Fruit fly (Drosophila melanogaster) whole organism, embryonic: Measurements from ENCODE around the gene CG11617.

Source experiments
- CG10267 ChIP-seq: fragments of 200-800 bp; sonication (Bioruptor generic); optimal IDR thresholded peaks from 2 replicates; lab custom pipeline; 2018; ENCODE audit warnings: missing biosample characterization, mild to moderate bottlenecking, missing genetic modification characterization, moderate library complexity
- CG9437 ChIP-seq: fragments of 200-800 bp; sonication (Bioruptor generic); optimal IDR thresholded peaks from 2 replicates; lab custom pipeline; 2018; ENCODE audit warnings: missing biosample characterization, mild to moderate bottlenecking, missing genetic modification characterization
- H2.0 ChIP-seq: fragments of 200-800 bp; sonication (Bioruptor generic); IDR thresholded peaks from 2 replicates; pipeline ENCODE4 v1.3.6; 2022; ENCODE audit warnings: missing biosample characterization, missing genetic modification characterization
- Sry-δ ChIP-seq: fragments of 200-800 bp; sonication (Bioruptor generic); optimal IDR thresholded peaks from 2 replicates; lab custom pipeline; 2016; ENCODE audit warnings: missing biosample characterization, missing genetic modification characterization
- bsh ChIP-seq, 2 experiments: fragments of 200-800 bp; sonication (Bioruptor generic); optimal IDR thresholded peaks; 2 replicates each; lab custom pipeline; 2017 to 2018; ENCODE audit warnings: mild to moderate bottlenecking in 2 of 2, missing biosample characterization in 2 of 2, missing genetic modification characterization in 2 of 2, moderate library complexity in 1 of 2
- lilli ChIP-seq: fragments of 200-800 bp; sonication (Bioruptor generic); optimal IDR thresholded peaks from 3 replicates; lab custom pipeline; 2016; ENCODE audit warnings: missing biosample characterization, missing genetic modification characterization
- slp2 ChIP-seq: fragments of 200-800 bp; sonication (Bioruptor generic); optimal IDR thresholded peaks from 2 replicates; lab custom pipeline; 2016; ENCODE audit warnings: missing biosample characterization, missing genetic modification characterization
- z ChIP-seq: fragments of 200-800 bp; sonication (Bioruptor generic); IDR thresholded peaks from 3 replicates; pipeline ENCODE4 v1.3.6; 2022; ENCODE audit warnings: missing biosample characterization, missing genetic modification characterization

The CG11617 gene

DNA sequence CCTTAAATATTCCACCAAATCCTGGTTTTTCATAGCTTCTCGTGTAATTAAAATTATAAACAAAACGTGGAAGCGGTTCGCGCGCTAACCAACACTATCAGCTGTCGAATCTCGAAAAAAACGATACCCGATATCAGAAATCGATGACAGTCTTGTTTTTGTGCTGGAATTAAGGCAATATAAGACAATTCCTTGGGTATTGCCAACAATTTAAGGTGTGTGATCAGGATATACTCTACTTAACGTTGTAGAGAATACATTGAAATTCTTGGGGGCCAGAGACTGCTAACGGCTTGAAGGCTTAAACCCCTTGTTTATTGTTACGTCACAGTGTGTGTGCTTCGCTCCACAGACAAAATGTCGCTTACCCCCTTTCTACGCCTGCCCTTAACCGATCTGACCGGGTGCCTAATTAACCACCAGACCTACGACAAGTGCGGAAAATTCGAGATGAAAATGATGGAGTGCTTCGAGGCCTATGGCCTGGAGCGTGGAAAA lies 51.8 kb downstream of the CG11617 start, which contains the start of gene Pus10 (continued):
- TF ChIP-seq Sry-δ (GFP tag; lab: Kevin White, UChicago) (peak; percentile 40), H2.0 (no peak), CG10267 (peak; percentile 95), lilli (GFP tag; lab: Kevin White, UChicago) (peak; percentile 18), CG9437 (GFP tag; lab: Kevin White, UChicago) (peak; percentile 16), slp2 (GFP tag; lab: Kevin White, UChicago) (no peak), bsh (GFP tag; optimal IDR thresholded peaks at IDR 0.05; lab: Kevin White, UChicago) (peak in 1 of 2 experiments; percentile 10), z (GFP tag; lab: Robert Waterston, UW) (no peak)
